Worm (Caenorhabditis elegans): ENCODE data around the gene Y105C5A.10.
"Not testable (repeated sequence)": the region's sequence is repeated elsewhere in the genome, so short reads cannot be mapped to it uniquely, and the experiment has no call there.

Gene Y105C5A.10

ce11 chrIV:15658444-15658843 lies 22.9 kb downstream of the Y105C5A.10 start:
- TF ChIP-seq skn-1 (tag; optimal IDR thresholded peaks at IDR 0.05) (no peak), nhr-12 (tag; optimal IDR thresholded peaks at IDR 0.05) (no peak), nhr-21 (tag; optimal IDR thresholded peaks at IDR 0.05) (no peak), nhr-10 (tag; optimal IDR thresholded peaks at IDR 0.05) (no peak), fos-1 (tag; optimal IDR thresholded peaks at IDR 0.05) (no peak), C34F6.9 (tag; optimal IDR thresholded peaks at IDR 0.05) (no peak), blmp-1 (tag; optimal IDR thresholded peaks at IDR 0.05; ENCODE audit: insufficient read depth) (no peak), aly-2 (tag; optimal IDR thresholded peaks at IDR 0.05) (no peak), nhr-25 (tag; optimal IDR thresholded peaks at IDR 0.05) (no peak), ceh-82 (tag; optimal IDR thresholded peaks at IDR 0.05) (no peak), nhr-237 (tag; optimal IDR thresholded peaks at IDR 0.05) (no peak), elt-3 (tag; optimal IDR thresholded peaks at IDR 0.05) (no peak), snpc-4 (tag; optimal IDR thresholded peaks at IDR 0.05) (no peak), unc-39 (tag; optimal IDR thresholded peaks at IDR 0.05) (no peak), lsy-2 (tag; optimal IDR thresholded peaks at IDR 0.05) (no peak), peb-1 (tag; optimal IDR thresholded peaks at IDR 0.05) (no peak)

ce11 chrIV:15672994-15673393 lies 37.4 kb downstream of the Y105C5A.10 start:
- peak; percentile 42 for TF ChIP-seq sma-3 (GFP tag; optimal IDR thresholded peaks at IDR 0.05)
- TF ChIP-seq sma-9 (GFP tag; optimal IDR thresholded peaks at IDR 0.05), result no peak
- TF ChIP-seq sma-9 (tag; optimal IDR thresholded peaks at IDR 0.05), result no peak
- TF ChIP-seq nhr-25 (tag; optimal IDR thresholded peaks at IDR 0.05), result peak; percentile 37
- TF ChIP-seq fos-1 (tag; optimal IDR thresholded peaks at IDR 0.05), result peak; percentile 37
- TF ChIP-seq nhr-77 (tag; optimal IDR thresholded peaks at IDR 0.05), result no peak
- TF ChIP-seq blmp-1 (tag; optimal IDR thresholded peaks at IDR 0.05; ENCODE audit: insufficient read depth), result peak; percentile 34
- TF ChIP-seq aly-2 (tag; optimal IDR thresholded peaks at IDR 0.05), result no peak
- no peak for TF ChIP-seq R02D3.7 (tag; optimal IDR thresholded peaks at IDR 0.05)
- no peak for TF ChIP-seq ZK546.5 (tag; optimal IDR thresholded peaks at IDR 0.05)

- not testable (repeated sequence) for TF ChIP-seq ZK546.5, R02D3.7, nhr-129 (tag; optimal IDR thresholded peaks at IDR 0.05)
These were observed 45.9 kb downstream of the Y105C5A.10 start, which contains the start of gene Y105C5A.26 for ce11 chrIV:15681445-15681844. TSS of gene Y105C5A.26 (minus strand) at chrIV:15681545.

- TF ChIP-seq ztf-4 (tag; optimal IDR thresholded peaks at IDR 0.05) (no peak), unc-55 (GFP tag; optimal IDR thresholded peaks at IDR 0.05) (no peak), blmp-1 (tag; optimal IDR thresholded peaks at IDR 0.05; ENCODE audit: insufficient read depth) (no peak)
These were observed 49.0 kb downstream of the Y105C5A.10 start for ce11 chrIV:15684521-15684920.

Measured in whole organism, L2 larva.